Fruit fly (Drosophila melanogaster): ENCODE results near the gene dpr17.

Gene dpr17

DNA sequence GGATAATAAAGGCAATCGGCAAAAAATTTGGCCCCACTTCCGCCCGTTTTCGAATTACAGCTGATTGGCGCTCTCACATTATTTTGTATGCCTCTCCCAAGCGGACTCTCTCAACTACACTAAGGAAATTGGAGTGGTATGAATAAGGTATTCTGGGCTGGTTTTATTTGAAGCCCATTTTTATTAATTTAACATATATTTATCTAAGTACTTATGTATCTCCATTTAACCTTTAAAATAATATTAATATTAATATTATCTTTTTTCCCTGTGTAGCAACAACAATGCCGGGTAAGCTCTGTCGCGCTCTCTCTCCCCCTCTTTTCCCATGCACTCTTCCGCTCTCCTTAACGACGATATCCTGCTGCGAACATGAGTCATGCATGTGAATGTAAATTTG, 15.7 kb upstream of the dpr17 start (continued):
- TF ChIP-seq CG32772 (GFP tag; IDR thresholded peaks at IDR 0.05) (peak; percentile 82), wek (GFP tag; optimal IDR thresholded peaks at IDR 0.05) (no peak), Scr (GFP tag; IDR thresholded peaks at IDR 0.05; ENCODE audit: partially characterized antibody) (no peak), BEAF-32 (GFP tag; optimal IDR thresholded peaks at IDR 0.05) (no peak), grau (tag; optimal IDR thresholded peaks at IDR 0.05) (peak; percentile 79), CG14667 (GFP tag; IDR thresholded peaks at IDR 0.05) (peak; percentile 52; the same call in 1 of the 2 replicates), nom (GFP tag; optimal IDR thresholded peaks at IDR 0.05) (no peak), mirr (GFP tag; optimal IDR thresholded peaks at IDR 0.05) (no peak), CG17328 (GFP tag; IDR thresholded peaks at IDR 0.05) (peak; percentile 69), cg (GFP tag; optimal IDR thresholded peaks at IDR 0.05) (no peak), CG2875 (GFP tag; optimal IDR thresholded peaks at IDR 0.05) (peak; percentile 38), CG9932 (GFP tag; IDR thresholded peaks at IDR 0.05) (peak; percentile 79), Meics (GFP tag; optimal IDR thresholded peaks at IDR 0.05) (peak; percentile 86), CG7839 (tag; optimal IDR thresholded peaks at IDR 0.05) (peak; percentile 86), Hmx (GFP tag; optimal IDR thresholded peaks at IDR 0.05) (no peak), CG18599 (GFP tag; optimal IDR thresholded peaks at IDR 0.05) (peak; percentile 93), dmrt11E (tag; optimal IDR thresholded peaks at IDR 0.05) (no peak), zen (tag; optimal IDR thresholded peaks at IDR 0.05) (no peak), sens-2 (GFP tag; IDR thresholded peaks at IDR 0.05) (no peak), CG33557 (GFP tag; optimal IDR thresholded peaks at IDR 0.05) (no peak), phol (tag; optimal IDR thresholded peaks at IDR 0.05) (no peak), vfl (GFP tag; optimal IDR thresholded peaks at IDR 0.05) (no peak), CG3163 (GFP tag; optimal IDR thresholded peaks at IDR 0.05) (no peak)

DNA sequence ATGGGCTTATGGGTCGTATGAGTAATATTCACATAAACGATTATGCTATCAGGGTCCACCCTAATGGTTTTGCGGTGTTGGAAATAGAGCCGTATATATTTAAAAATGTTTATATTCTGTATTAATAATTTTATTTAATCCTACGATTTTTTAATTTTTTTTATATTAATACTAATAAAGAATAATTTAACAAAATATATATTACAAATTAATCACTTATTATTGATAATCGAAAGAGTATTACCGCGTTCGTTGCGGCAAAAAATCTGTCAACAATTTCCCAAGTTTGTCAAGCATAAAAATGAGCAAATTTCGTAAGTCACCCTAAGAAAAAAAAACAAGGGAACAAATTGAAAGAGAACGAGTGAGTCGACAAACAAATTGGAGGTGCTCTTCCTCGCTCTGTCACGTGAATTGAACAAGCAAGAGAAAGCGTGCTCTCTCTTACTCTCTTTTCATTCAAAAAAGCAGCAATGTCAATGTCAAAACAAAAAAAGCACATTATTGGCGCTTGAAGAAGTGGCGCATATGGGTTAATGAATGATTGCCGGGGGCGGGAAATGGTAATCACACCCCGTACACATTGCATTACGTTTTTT, 14.2 kb upstream of the dpr17 start:
- no peak for TF ChIP-seq CG4854 (GFP tag; optimal IDR thresholded peaks at IDR 0.05)
- no peak for TF ChIP-seq Mad (GFP tag; optimal IDR thresholded peaks at IDR 0.05)
- no peak for TF ChIP-seq slbo (GFP tag; IDR thresholded peaks at IDR 0.05)
- no peak for TF ChIP-seq Scr (GFP tag; IDR thresholded peaks at IDR 0.05; ENCODE audit: partially characterized antibody)
- peak; percentile 32 for TF ChIP-seq Med (GFP tag)
- no peak for TF ChIP-seq abd-A (tag; optimal IDR thresholded peaks at IDR 0.05)
- TF ChIP-seq MESR4 (GFP tag; optimal IDR thresholded peaks at IDR 0.05): no peak
- peak; percentile 38 for TF ChIP-seq gem (tag; optimal IDR thresholded peaks at IDR 0.05)
- TF ChIP-seq CG34224 (GFP tag; IDR thresholded peaks at IDR 0.05; ENCODE audit: partially characterized antibody): no peak
- TF ChIP-seq CG15269 (tag; optimal IDR thresholded peaks at IDR 0.05): peak; percentile 14
- no peak for TF ChIP-seq NfI (GFP tag; optimal IDR thresholded peaks at IDR 0.05)
- no peak for TF ChIP-seq ftz-f1 (GFP tag; optimal IDR thresholded peaks at IDR 0.05)
- no peak for TF ChIP-seq CG8089 (GFP tag; optimal IDR thresholded peaks at IDR 0.05)
- TF ChIP-seq jing (GFP tag; optimal IDR thresholded peaks at IDR 0.05): no peak
- TF ChIP-seq Sin3A (optimal IDR thresholded peaks at IDR 0.05): no peak
- TF ChIP-seq CG17568 (GFP tag; optimal IDR thresholded peaks at IDR 0.05): no peak
- peak; percentile 28 for TF ChIP-seq CG2678 (tag; optimal IDR thresholded peaks at IDR 0.05)
- no peak for TF ChIP-seq caup (GFP tag; optimal IDR thresholded peaks at IDR 0.05; ENCODE audit: severe bottlenecking)
- TF ChIP-seq row (GFP tag; IDR thresholded peaks at IDR 0.05): 0 out of 3 replicates have a peak, but pooled peaks have one; percentile 18
- TF ChIP-seq CG6654 (GFP tag; optimal IDR thresholded peaks at IDR 0.05): no peak
- TF ChIP-seq Abd-B (GFP tag; optimal IDR thresholded peaks at IDR 0.05): peak; percentile 7
- no peak for TF ChIP-seq zfh2 (GFP tag; optimal IDR thresholded peaks at IDR 0.05)
- TF ChIP-seq Oli (tag; optimal IDR thresholded peaks at IDR 0.05): peak; percentile 18
- TF ChIP-seq CG7987 (GFP tag; optimal IDR thresholded peaks at IDR 0.05): no peak
- peak; percentile 18 for TF ChIP-seq CoRest (tag; optimal IDR thresholded peaks at IDR 0.05)
- TF ChIP-seq CG8924 (tag; optimal IDR thresholded peaks at IDR 0.05): no peak
- no peak for TF ChIP-seq CG8765 (GFP tag; IDR thresholded peaks at IDR 0.05)
- TF ChIP-seq fru (optimal IDR thresholded peaks at IDR 0.05): no peak

All from whole organism, embryonic.